Fruit fly (Drosophila melanogaster) whole organism, embryonic: ENCODE data around the gene Adh.

Experiments used
- Antp ChIP-seq: fragments of 200-800 bp; sonication (Bioruptor generic); optimal IDR thresholded peaks from 3 replicates; lab custom pipeline; 2016; ENCODE audit warnings: missing biosample characterization, missing genetic modification characterization
- Atf-2 ChIP-seq: fragments of 200-800 bp; sonication (Bioruptor generic); optimal IDR thresholded peaks from 2 replicates; lab custom pipeline; 2016; ENCODE audit warnings: missing biosample characterization, missing genetic modification characterization
- B-H2 ChIP-seq: fragments of 200-800 bp; sonication (Bioruptor generic); optimal IDR thresholded peaks from 2 replicates; lab custom pipeline; 2018; ENCODE audit warnings: missing biosample characterization, mild to moderate bottlenecking, missing genetic modification characterization
- CG12942 ChIP-seq: fragments of 200-800 bp; sonication (Bioruptor generic); optimal IDR thresholded peaks from 3 replicates; lab custom pipeline; 2016; ENCODE audit warnings: missing biosample characterization, missing genetic modification characterization
- CG13287 ChIP-seq: fragments of 200-800 bp; sonication (Bioruptor generic); IDR thresholded peaks from 2 replicates; pipeline ENCODE4 v1.3.6; 2022; ENCODE audit warnings: missing biosample characterization, missing genetic modification characterization; ENCODE audit not compliant: partially characterized antibody
- CG1602 ChIP-seq: fragments of 200-800 bp; sonication (Bioruptor generic); optimal IDR thresholded peaks from 3 replicates; lab custom pipeline; 2016; ENCODE audit warnings: missing biosample characterization, missing genetic modification characterization
- CG17829 ChIP-seq: fragments of 200-800 bp; optimal IDR thresholded peaks from 2 replicates; lab custom pipeline; 2019; ENCODE audit warnings: missing biosample characterization, mild to moderate bottlenecking, missing genetic modification characterization, moderate library complexity
- CG18262 ChIP-seq: fragments of 200-800 bp; optimal IDR thresholded peaks from 3 replicates; lab custom pipeline; 2019; ENCODE audit warnings: missing biosample characterization, mild to moderate bottlenecking, missing genetic modification characterization, moderate library complexity
- CG2199 ChIP-seq: fragments of 200-800 bp; sonication (Bioruptor generic); IDR thresholded peaks from 3 replicates; pipeline ENCODE4 v1.3.6; 2022; ENCODE audit warnings: missing biosample characterization, missing genetic modification characterization
- CG2889 ChIP-seq: fragments of 200-800 bp; sonication (Bioruptor generic); IDR thresholded peaks from 3 replicates; pipeline ENCODE4 v1.3.6; 2022; ENCODE audit warnings: missing biosample characterization, missing genetic modification characterization
- CG31441 ChIP-seq: fragments of 200-800 bp; sonication (Bioruptor generic); IDR thresholded peaks from 2 replicates; pipeline ENCODE4 v1.3.6; 2022; ENCODE audit warnings: missing biosample characterization, missing genetic modification characterization
- CG4404 ChIP-seq: fragments of 200-800 bp; sonication (Bioruptor generic); IDR thresholded peaks from 2 replicates; pipeline ENCODE4 v1.3.6; 2022; ENCODE audit warnings: missing biosample characterization, missing genetic modification characterization
- CG5953 ChIP-seq: fragments of 200-800 bp; sonication (Bioruptor generic); IDR thresholded peaks from 2 replicates; pipeline ENCODE4 v1.3.6; 2022; ENCODE audit warnings: missing biosample characterization, missing genetic modification characterization
- CG6175 ChIP-seq: fragments of 200-800 bp; sonication (Bioruptor generic); IDR thresholded peaks from 3 replicates; pipeline ENCODE4 v1.3.6; 2022; ENCODE audit warnings: missing biosample characterization, missing genetic modification characterization
- CG7271 ChIP-seq: fragments of 200-800 bp; sonication (Bioruptor generic); optimal IDR thresholded peaks from 2 replicates; lab custom pipeline; 2018; ENCODE audit warnings: missing biosample characterization, mild to moderate bottlenecking, missing genetic modification characterization, moderate library complexity
- CG8388 ChIP-seq: fragments of 200-800 bp; sonication (Bioruptor generic); optimal IDR thresholded peaks from 2 replicates; lab custom pipeline; 2019; ENCODE audit warnings: missing biosample characterization, mild to moderate bottlenecking, missing genetic modification characterization, moderate library complexity
- CG9876 ChIP-seq: fragments of 200-800 bp; sonication (Bioruptor generic); optimal IDR thresholded peaks from 2 replicates; lab custom pipeline; 2016; ENCODE audit warnings: missing biosample characterization, missing genetic modification characterization
- D ChIP-seq, 2 experiments: fragments of 200-800 bp in 1 of 2; fragments of >200 bp in 1 of 2; sonication (Bioruptor generic) in 1 of 2; optimal IDR thresholded peaks; 2 replicates in 1 of 2; 3 replicates in 1 of 2; lab custom pipeline; 2017; ENCODE audit warnings: mild to moderate bottlenecking in 1 of 2, missing biosample characterization in 1 of 2, missing genetic modification characterization in 1 of 2, missing genetic modification reagents in 1 of 2
- HLH3B ChIP-seq: fragments of 200-800 bp; sonication (Bioruptor generic); IDR thresholded peaks from 2 replicates; pipeline ENCODE4 v1.3.6; 2022; ENCODE audit warnings: missing biosample characterization, missing genetic modification characterization
- Hr51 ChIP-seq, 2 experiments: fragments of 200-800 bp; sonication (Bioruptor generic); optimal IDR thresholded peaks; 2 replicates in 1 of 2; 3 replicates in 1 of 2; lab custom pipeline; 2016 to 2018; ENCODE audit warnings: missing biosample characterization in 2 of 2, missing genetic modification characterization in 2 of 2, mild to moderate bottlenecking in 1 of 2, moderate library complexity in 1 of 2
- NC2α ChIP-seq: fragments of 200-800 bp; sonication (Bioruptor generic); optimal IDR thresholded peaks from 2 replicates; lab custom pipeline; 2016; ENCODE audit warnings: missing biosample characterization, missing genetic modification characterization
- Oaz ChIP-seq: fragments of 200-800 bp; sonication (Bioruptor generic); IDR thresholded peaks from 2 replicates; pipeline ENCODE4 v1.3.6; 2022; ENCODE audit warnings: missing biosample characterization, missing genetic modification characterization
- Oli ChIP-seq: fragments of 200-800 bp; sonication (Bioruptor generic); optimal IDR thresholded peaks from 2 replicates; lab custom pipeline; 2018; ENCODE audit warnings: missing biosample characterization, mild to moderate bottlenecking, missing genetic modification characterization, moderate library complexity
- Ptx1 ChIP-seq: fragments of 200-800 bp; sonication (Bioruptor generic); IDR thresholded peaks from 2 replicates; pipeline ENCODE4 v1.3.6; 2022; ENCODE audit warnings: missing biosample characterization, missing genetic modification characterization
- Sox102F ChIP-seq: fragments of 200-800 bp; sonication (Bioruptor generic); optimal IDR thresholded peaks from 2 replicates; lab custom pipeline; 2018; ENCODE audit warnings: missing biosample characterization, mild to moderate bottlenecking, missing genetic modification characterization, moderate library complexity
- Ssrp ChIP-seq: fragments of 200-800 bp; sonication (Bioruptor generic); optimal IDR thresholded peaks from 2 replicates; lab custom pipeline; 2018; ENCODE audit warnings: missing biosample characterization, mild to moderate bottlenecking, missing genetic modification characterization, moderate library complexity
- Stat92E ChIP-seq, 3 experiments: fragments of >200 bp in 2 of 3; fragments of 200-800 bp in 1 of 3; sonication (Bioruptor generic) in 1 of 3; optimal IDR thresholded peaks; 2 replicates each; lab custom pipeline; 2017 to 2019; ENCODE audit warnings: missing biosample characterization in 3 of 3, missing genetic modification characterization in 3 of 3, mild to moderate bottlenecking in 1 of 3, moderate library complexity in 1 of 3
- Xrp1 ChIP-seq: fragments of 200-800 bp; sonication (Bioruptor generic); IDR thresholded peaks from 2 replicates; pipeline ENCODE4 v1.3.6; 2022; ENCODE audit warnings: missing biosample characterization, missing genetic modification characterization
- bcd ChIP-seq: fragments of 200-800 bp; sonication (Bioruptor generic); optimal IDR thresholded peaks from 2 replicates; lab custom pipeline; 2017; ENCODE audit warnings: missing biosample characterization, mild to moderate bottlenecking, missing genetic modification characterization
- ems ChIP-seq: fragments of 200-800 bp; sonication (Bioruptor generic); optimal IDR thresholded peaks from 3 replicates; lab custom pipeline; 2016; ENCODE audit warnings: missing biosample characterization, missing genetic modification characterization
- eve ChIP-seq, 2 experiments: fragments of >200 bp; optimal IDR thresholded peaks; 2 replicates each; lab custom pipeline; 2017; ENCODE audit warnings: missing biosample characterization in 2 of 2, missing genetic modification characterization in 2 of 2
- fd3F ChIP-seq: fragments of 200-800 bp; sonication (Bioruptor generic); optimal IDR thresholded peaks from 2 replicates; lab custom pipeline; 2018; ENCODE audit warnings: missing biosample characterization, mild to moderate bottlenecking, missing genetic modification characterization, moderate library complexity
- fd96Cb ChIP-seq: fragments of 200-800 bp; sonication (Bioruptor generic); optimal IDR thresholded peaks from 2 replicates; lab custom pipeline; 2018; ENCODE audit warnings: missing biosample characterization, mild to moderate bottlenecking, missing genetic modification characterization, moderate library complexity
- kah ChIP-seq: fragments of 200-800 bp; sonication (Bioruptor generic); optimal IDR thresholded peaks from 2 replicates; lab custom pipeline; 2018; ENCODE audit warnings: missing biosample characterization, mild to moderate bottlenecking, missing genetic modification characterization
- lov ChIP-seq, 2 experiments: fragments of 200-800 bp in 1 of 2; fragments of >200 bp in 1 of 2; sonication (Bioruptor generic) in 1 of 2; IDR thresholded peaks in 1 of 2; optimal IDR thresholded peaks in 1 of 2; 2 replicates in 1 of 2; 3 replicates in 1 of 2; pipeline versions ENCODE4 v1.3.6 to Lab custom; 2017 to 2022; ENCODE audit warnings: missing biosample characterization in 1 of 2, missing genetic modification characterization in 1 of 2
- nau ChIP-seq: fragments of 200-800 bp; sonication (Bioruptor generic); optimal IDR thresholded peaks from 3 replicates; lab custom pipeline; 2017; ENCODE audit warnings: missing biosample characterization, mild to moderate bottlenecking, missing genetic modification characterization, missing genetic modification reagents
- nerfin-2 ChIP-seq: fragments of 200-800 bp; sonication (Bioruptor generic); IDR thresholded peaks from 2 replicates; pipeline ENCODE4 v1.3.6; 2022; ENCODE audit warnings: missing biosample characterization, missing genetic modification characterization; ENCODE audit not compliant: partially characterized antibody
- prd ChIP-seq, 3 experiments: fragments of >200 bp in 2 of 3; fragments of 200-800 bp in 1 of 3; sonication (Bioruptor generic) in 1 of 3; optimal IDR thresholded peaks in 2 of 3; IDR thresholded peaks in 1 of 3; 2 replicates in 2 of 3; 3 replicates in 1 of 3; pipeline versions ENCODE4 v1.3.6 to Lab custom; 2017 to 2022; ENCODE audit warnings: missing biosample characterization in 1 of 3, missing genetic modification characterization in 1 of 3
- sob ChIP-seq: fragments of 200-800 bp; sonication (Bioruptor generic); IDR thresholded peaks from 2 replicates; pipeline ENCODE4 v1.3.6; 2022; ENCODE audit warnings: missing biosample characterization, missing genetic modification characterization
- tgo ChIP-seq: fragments of 200-800 bp; sonication (Bioruptor generic); IDR thresholded peaks from 3 replicates; pipeline ENCODE4 v1.3.6; 2022; ENCODE audit warnings: missing biosample characterization, missing genetic modification characterization
- tin ChIP-seq: fragments of 200-800 bp; sonication (Bioruptor generic); optimal IDR thresholded peaks from 3 replicates; lab custom pipeline; 2016; ENCODE audit warnings: missing biosample characterization, missing genetic modification characterization
- tna ChIP-seq: fragments of 200-800 bp; sonication (Bioruptor generic); IDR thresholded peaks from 2 replicates; pipeline ENCODE4 v1.3.6; 2022; ENCODE audit warnings: missing biosample characterization, missing genetic modification characterization; ENCODE audit not compliant: partially characterized antibody
- vnd ChIP-seq: fragments of 200-800 bp; sonication (Bioruptor generic); IDR thresholded peaks from 3 replicates; pipeline ENCODE4 v1.3.6; 2022; ENCODE audit warnings: missing biosample characterization, missing genetic modification characterization; ENCODE audit not compliant: partially characterized antibody
- wor ChIP-seq: fragments of 200-800 bp; sonication (Bioruptor generic); IDR thresholded peaks from 2 replicates; pipeline ENCODE4 v1.3.6; 2022; ENCODE audit warnings: missing biosample characterization, missing genetic modification characterization
- zen ChIP-seq: fragments of 200-800 bp; sonication (Bioruptor generic); optimal IDR thresholded peaks from 3 replicates; lab custom pipeline; 2018; ENCODE audit warnings: missing biosample characterization, mild to moderate bottlenecking, missing genetic modification characterization, moderate library complexity
- zfh1 ChIP-seq: fragments of 200-800 bp; sonication (Bioruptor generic); IDR thresholded peaks from 3 replicates; pipeline ENCODE4 v1.3.6; 2022; ENCODE audit warnings: missing biosample characterization, missing genetic modification characterization

The Adh gene

dm6 chr2L:14630988-14631723, 15.8 kb downstream of the Adh start (continued):
- TF ChIP-seq Xrp1 (peak; percentile 31; the same call in 1 of the 2 replicates), nau (GFP tag; lab: Kevin White, UChicago) (no peak), CG4404 (GFP tag; lab: Robert Waterston, UW) (no peak), wor (GFP tag; lab: Robert Waterston, UW) (0 out of 2 replicates have a peak, but pooled peaks have one; percentile 26), Sox102F (GFP tag; lab: Kevin White, UChicago) (peak; percentile 53), CG1602 (GFP tag; lab: Kevin White, UChicago) (peak; percentile 13), prd (optimal IDR thresholded peaks at IDR 0.05; lab: Kevin White, UChicago) (no peak), prd (GFP tag; IDR thresholded peaks at IDR 0.05; lab: Robert Waterston, UW) (peak; percentile 79; the same call in 2 of the 3 replicates), NC2α (GFP tag; lab: Kevin White, UChicago) (no peak), CG7271 (tag; lab: Kevin White, UChicago) (peak; percentile 26), CG18262 (tag; lab: Kevin White, UChicago) (peak; percentile 1), CG17829 (tag; lab: Kevin White, UChicago) (peak; percentile 12), kah (GFP tag; lab: Kevin White, UChicago) (no peak), vnd (GFP tag; lab: Robert Waterston, UW) (0 out of 3 replicates have a peak, but pooled peaks have one; percentile 19), CG2199 (no peak), Antp (GFP tag; lab: Kevin White, UChicago) (peak; percentile 2), HLH3B (GFP tag; lab: Robert Waterston, UW) (no peak), Hr51 (GFP tag; optimal IDR thresholded peaks at IDR 0.05; lab: Kevin White, UChicago) (peak in 1 of 2 experiments; percentile 31), Atf-2 (GFP tag; lab: Kevin White, UChicago) (no peak), bcd (GFP tag; lab: Kevin White, UChicago) (no peak), tna (no peak), Oli (tag; lab: Kevin White, UChicago) (peak; percentile 35), Stat92E (GFP tag; optimal IDR thresholded peaks at IDR 0.05; lab: Kevin White, UChicago) (no peak), Ssrp (tag; lab: Kevin White, UChicago) (peak; percentile 19), nerfin-2 (no peak), fd3F (no peak), CG31441 (GFP tag; lab: Robert Waterston, UW) (0 out of 2 replicates have a peak, but pooled peaks have one; percentile 17), zen (tag; lab: Kevin White, UChicago) (peak; percentile 38), CG6175 (GFP tag; lab: Robert Waterston, UW) (no peak), CG5953 (no peak), fd96Cb (peak; percentile 14), tgo (GFP tag; lab: Robert Waterston, UW) (peak; percentile 29; the same call in 1 of the 3 replicates), ems (GFP tag; lab: Kevin White, UChicago) (no peak), sob (GFP tag; lab: Robert Waterston, UW) (0 out of 2 replicates have a peak, but pooled peaks have one; percentile 14), CG8388 (GFP tag; lab: Kevin White, UChicago) (peak; percentile 11), CG2889 (GFP tag; lab: Robert Waterston, UW) (no peak), tin (GFP tag; lab: Kevin White, UChicago) (peak; percentile 5), zfh1 (GFP tag; lab: Robert Waterston, UW) (peak; percentile 54; the same call in 1 of the 3 replicates), D (optimal IDR thresholded peaks at IDR 0.05; lab: Kevin White, UChicago) (no peak), D (GFP tag; optimal IDR thresholded peaks at IDR 0.05; lab: Kevin White, UChicago) (no peak), CG12942 (GFP tag; lab: Kevin White, UChicago) (peak; percentile 18), eve (GFP tag; optimal IDR thresholded peaks at IDR 0.05; lab: Kevin White, UChicago) (peak in 1 of 2 experiments; percentile 75), CG13287 (GFP tag; lab: Robert Waterston, UW) (no peak), CG9876 (GFP tag; lab: Kevin White, UChicago) (no peak), Ptx1 (GFP tag; lab: Robert Waterston, UW) (peak; percentile 42; the same call in 1 of the 2 replicates), B-H2 (no peak), Oaz (no peak), lov (optimal IDR thresholded peaks at IDR 0.05; lab: Kevin White, UChicago) (no peak), lov (GFP tag; IDR thresholded peaks at IDR 0.05; lab: Robert Waterston, UW) (no peak)
